Worm (Caenorhabditis elegans) whole organism, L4 larva: Measurements from ENCODE around the gene scl-2.

Experiments used
- F37D6.2 ChIP-seq: sonication (generic microtip); optimal IDR thresholded peaks from 2 replicates; lab custom pipeline; 2016; ENCODE audit warnings: mild to moderate bottlenecking, missing genetic modification characterization, missing compliant biosample characterization
- R02D3.7 ChIP-seq: fragments of 150-350 bp; sonication (generic microtip); optimal IDR thresholded peaks from 3 replicates; lab custom pipeline; 2014; ENCODE audit warnings: missing biosample characterization, missing genetic modification characterization
- ZK337.2 ChIP-seq: fragments of 200-800 bp; sonication (Bioruptor generic); IDR thresholded peaks from 2 replicates; pipeline ENCODE4 v1.3.6; 2022; ENCODE audit warnings: missing genetic modification reagents, missing genetic modification characterization, missing compliant biosample characterization
- ama-1 ChIP-seq: fragments of 150-350 bp; optimal IDR thresholded peaks from 2 replicates; lab custom pipeline; 2014; ENCODE audit warnings: inconsistent platforms, mixed read lengths
- dmd-9 ChIP-seq: fragments of 200-800 bp; sonication (Bioruptor generic); IDR thresholded peaks from 2 replicates; pipeline ENCODE4 v1.3.6; 2022; ENCODE audit warnings: missing genetic modification reagents, missing genetic modification characterization, missing compliant biosample characterization
- lin-39 ChIP-seq: fragments of 150-350 bp; optimal IDR thresholded peaks from 2 replicates; lab custom pipeline; 2014; ENCODE audit warnings: missing biosample characterization, missing genetic modification reagents, missing genetic modification characterization
- madf-5 ChIP-seq, 2 experiments: fragments of 200-800 bp; sonication (Bioruptor generic); IDR thresholded peaks; 2 replicates each; pipeline ENCODE4 v1.3.6; 2022; ENCODE audit warnings: missing compliant biosample characterization in 2 of 2, missing genetic modification characterization in 2 of 2
- mdl-1 ChIP-seq, 2 experiments: fragments of 150-350 bp in 1 of 2; sonication (generic microtip) in 1 of 2; optimal IDR thresholded peaks; 2 replicates each; lab custom pipeline; 2014 to 2017; ENCODE audit warnings: missing biosample characterization in 2 of 2, missing genetic modification characterization in 2 of 2
- nhr-11 ChIP-seq: fragments of 150-350 bp; optimal IDR thresholded peaks from 2 replicates; lab custom pipeline; 2014; ENCODE audit warnings: missing biosample characterization, missing genetic modification characterization
- nhr-237 ChIP-seq: sonication (generic microtip); optimal IDR thresholded peaks from 2 replicates; lab custom pipeline; 2017; ENCODE audit warnings: missing biosample characterization, missing genetic modification characterization
- nhr-76 ChIP-seq: fragments of 150-350 bp; optimal IDR thresholded peaks from 2 replicates; lab custom pipeline; 2014; ENCODE audit warnings: missing biosample characterization, missing genetic modification characterization
- unc-130 ChIP-seq: sonication (generic microtip); optimal IDR thresholded peaks from 2 replicates; lab custom pipeline; 2016; ENCODE audit warnings: missing genetic modification reagents, missing genetic modification characterization, missing compliant biosample characterization
- unc-39 ChIP-seq: sonication (generic microtip); optimal IDR thresholded peaks from 2 replicates; lab custom pipeline; 2017; ENCODE audit warnings: missing biosample characterization, missing genetic modification characterization
- zag-1 ChIP-seq: fragments of 150-350 bp; optimal IDR thresholded peaks from 2 replicates; lab custom pipeline; 2014; ENCODE audit warnings: missing biosample characterization, missing genetic modification characterization

- TF ChIP-seq madf-5 (GFP tag; IDR thresholded peaks at IDR 0.05; lab: Robert Waterston, UW) (no peak), ZK337.2 (no peak), ama-1 (no peak), F37D6.2 (tag; lab: Kevin White, UChicago) (no peak), nhr-237 (tag; lab: Kevin White, UChicago) (no peak), nhr-11 (tag; lab: Kevin White, UChicago) (no peak), lin-39 (no peak), nhr-76 (tag; lab: Kevin White, UChicago) (no peak), unc-39 (tag; lab: Kevin White, UChicago) (no peak), R02D3.7 (tag; lab: Kevin White, UChicago) (no peak), zag-1 (no peak), dmd-9 (GFP tag; lab: Robert Waterston, UW) (no peak), unc-130 (no peak), mdl-1 (tag; optimal IDR thresholded peaks at IDR 0.05; lab: Kevin White, UChicago) (no peak)
These were observed 16.0 kb upstream of the scl-2 start for ce11 chrIV:13041486-13041885.
